Worm (Caenorhabditis elegans) whole organism, L2 larva: Measurements from ENCODE around the gene C06C6.8.

Source experiments
- C34F6.9 ChIP-seq: fragments of 150-350 bp; optimal IDR thresholded peaks from 2 replicates; lab custom pipeline; 2014; ENCODE audit warnings: missing biosample characterization, missing genetic modification characterization
- F13H6.1 ChIP-seq: sonication (generic microtip); optimal IDR thresholded peaks from 2 replicates; lab custom pipeline; 2016; ENCODE audit warnings: missing genetic modification characterization, missing compliant biosample characterization
- Y55F3AM.14 ChIP-seq: fragments of 200-800 bp; sonication (Bioruptor generic); optimal IDR thresholded peaks from 2 replicates; lab custom pipeline; 2018; ENCODE audit warnings: mild to moderate bottlenecking, missing genetic modification characterization, missing compliant biosample characterization
- ZK546.5 ChIP-seq: sonication (generic microtip); optimal IDR thresholded peaks from 2 replicates; lab custom pipeline; 2017; ENCODE audit warnings: missing biosample characterization, missing genetic modification characterization
- alr-1 ChIP-seq: fragments of 150-350 bp; optimal IDR thresholded peaks from 2 replicates; lab custom pipeline; 2014; ENCODE audit warnings: missing biosample characterization, missing genetic modification characterization
- aly-2 ChIP-seq: fragments of 150-350 bp; optimal IDR thresholded peaks from 2 replicates; lab custom pipeline; 2014; ENCODE audit warnings: missing biosample characterization, missing genetic modification characterization
- ama-1 ChIP-seq: fragments of 150-350 bp; optimal IDR thresholded peaks from 2 replicates; lab custom pipeline; 2018; ENCODE audit warnings: inconsistent platforms
- blmp-1 ChIP-seq: sonication (generic microtip); optimal IDR thresholded peaks from 2 replicates; lab custom pipeline; 2017; ENCODE audit warnings: missing genetic modification characterization, mild to moderate bottlenecking, missing compliant biosample characterization, antibody characterized with exemption, moderate library complexity; ENCODE audit not compliant: insufficient read depth
- ceh-82 ChIP-seq: fragments of 150-350 bp; optimal IDR thresholded peaks from 2 replicates; lab custom pipeline; 2014; ENCODE audit warnings: missing biosample characterization, missing genetic modification characterization
- dmd-4 ChIP-seq: sonication (generic microtip); optimal IDR thresholded peaks from 2 replicates; lab custom pipeline; 2017; ENCODE audit warnings: missing biosample characterization, missing genetic modification characterization
- egl-27 ChIP-seq: sonication (generic microtip); optimal IDR thresholded peaks from 3 replicates; lab custom pipeline; 2017; ENCODE audit warnings: missing biosample characterization, missing genetic modification reagents, missing genetic modification characterization
- elt-1 ChIP-seq: fragments of 150-350 bp; optimal IDR thresholded peaks from 2 replicates; lab custom pipeline; 2014; ENCODE audit warnings: missing biosample characterization, missing genetic modification characterization
- elt-3 ChIP-seq: sonication (generic microtip); optimal IDR thresholded peaks from 2 replicates; lab custom pipeline; 2017; ENCODE audit warnings: missing biosample characterization, missing genetic modification characterization
- fos-1 ChIP-seq: fragments of 150-350 bp; optimal IDR thresholded peaks from 2 replicates; lab custom pipeline; 2014; ENCODE audit warnings: missing biosample characterization, missing genetic modification characterization
- gmeb-1 ChIP-seq: fragments of 150-350 bp; optimal IDR thresholded peaks from 2 replicates; lab custom pipeline; 2014; ENCODE audit warnings: missing biosample characterization, missing genetic modification characterization
- lin-13 ChIP-seq: fragments of 150-350 bp; optimal IDR thresholded peaks from 2 replicates; lab custom pipeline; 2014; ENCODE audit warnings: missing biosample characterization, missing genetic modification reagents, missing genetic modification characterization
- lin-39 ChIP-seq: fragments of 150-350 bp; optimal IDR thresholded peaks from 2 replicates; lab custom pipeline; 2014; ENCODE audit warnings: missing biosample characterization, missing genetic modification reagents, missing genetic modification characterization
- lsy-2 ChIP-seq, 2 experiments: fragments of 150-350 bp in 1 of 2; sonication (generic microtip) in 1 of 2; optimal IDR thresholded peaks; 2 replicates each; lab custom pipeline; 2014 to 2017; ENCODE audit warnings: missing biosample characterization in 2 of 2, missing genetic modification characterization in 2 of 2
- mab-5 ChIP-seq: fragments of 150-350 bp; optimal IDR thresholded peaks from 2 replicates; lab custom pipeline; 2014; ENCODE audit warnings: missing biosample characterization, missing genetic modification characterization
- nhr-10 ChIP-seq: sonication (generic microtip); optimal IDR thresholded peaks from 2 replicates; lab custom pipeline; 2017; ENCODE audit warnings: missing biosample characterization, missing genetic modification characterization
- nhr-11 ChIP-seq: fragments of 150-350 bp; optimal IDR thresholded peaks from 2 replicates; lab custom pipeline; 2014; ENCODE audit warnings: missing biosample characterization, missing genetic modification characterization
- nhr-129 ChIP-seq: fragments of 150-350 bp; optimal IDR thresholded peaks from 2 replicates; lab custom pipeline; 2014; ENCODE audit warnings: missing biosample characterization, missing genetic modification characterization
- nhr-21 ChIP-seq: fragments of 150-350 bp; optimal IDR thresholded peaks from 2 replicates; lab custom pipeline; 2014; ENCODE audit warnings: missing biosample characterization, missing genetic modification characterization
- nhr-23 ChIP-seq: fragments of 150-350 bp; optimal IDR thresholded peaks from 2 replicates; lab custom pipeline; 2014; ENCODE audit warnings: missing biosample characterization, missing genetic modification reagents, missing genetic modification characterization
- nhr-237 ChIP-seq: fragments of 150-350 bp; optimal IDR thresholded peaks from 2 replicates; lab custom pipeline; 2014; ENCODE audit warnings: missing biosample characterization, missing genetic modification characterization
- nhr-25 ChIP-seq: fragments of 150-350 bp; sonication (generic microtip); optimal IDR thresholded peaks from 3 replicates; lab custom pipeline; 2014; ENCODE audit warnings: missing biosample characterization, missing genetic modification characterization
- nhr-6 ChIP-seq: fragments of 150-350 bp; optimal IDR thresholded peaks from 2 replicates; lab custom pipeline; 2014; ENCODE audit warnings: missing biosample characterization, missing genetic modification characterization
- nhr-77 ChIP-seq: fragments of 150-350 bp; optimal IDR thresholded peaks from 2 replicates; lab custom pipeline; 2014; ENCODE audit warnings: missing biosample characterization, missing genetic modification characterization
- peb-1 ChIP-seq: fragments of 150-350 bp; optimal IDR thresholded peaks from 2 replicates; lab custom pipeline; 2014; ENCODE audit warnings: missing biosample characterization, missing genetic modification characterization
- sem-4 ChIP-seq: fragments of 150-350 bp; optimal IDR thresholded peaks from 2 replicates; lab custom pipeline; 2014; ENCODE audit warnings: missing biosample characterization, missing genetic modification reagents, missing genetic modification characterization
- skn-1 ChIP-seq: sonication (generic microtip); optimal IDR thresholded peaks from 2 replicates; lab custom pipeline; 2017; ENCODE audit warnings: missing biosample characterization, missing genetic modification characterization
- sma-3 ChIP-seq: sonication (generic microtip); optimal IDR thresholded peaks from 2 replicates; lab custom pipeline; 2016; ENCODE audit warnings: missing genetic modification reagents, missing genetic modification characterization, missing compliant biosample characterization
- sma-9 ChIP-seq, 2 experiments: fragments of 150-350 bp in 1 of 2; sonication (generic microtip) in 1 of 2; optimal IDR thresholded peaks; 2 replicates each; lab custom pipeline; 2014 to 2016; ENCODE audit warnings: missing genetic modification characterization in 2 of 2, mild to moderate bottlenecking in 1 of 2, missing biosample characterization in 1 of 2, missing compliant biosample characterization in 1 of 2, missing genetic modification reagents in 1 of 2, moderate library complexity in 1 of 2
- unc-39 ChIP-seq: fragments of 150-350 bp; optimal IDR thresholded peaks from 2 replicates; lab custom pipeline; 2014; ENCODE audit warnings: missing biosample characterization, missing genetic modification characterization
- unc-55 ChIP-seq: fragments of 150-350 bp; sonication (generic microtip); optimal IDR thresholded peaks from 3 replicates; lab custom pipeline; 2014; ENCODE audit warnings: missing biosample characterization, missing genetic modification reagents, missing genetic modification characterization
- unc-62 ChIP-seq: fragments of 150-350 bp; optimal IDR thresholded peaks from 2 replicates; lab custom pipeline; 2014; ENCODE audit warnings: missing biosample characterization, missing genetic modification reagents, missing genetic modification characterization
- zag-1 ChIP-seq: fragments of 150-350 bp; optimal IDR thresholded peaks from 2 replicates; lab custom pipeline; 2014; ENCODE audit warnings: missing biosample characterization, missing genetic modification characterization
- ztf-1 ChIP-seq: fragments of 200-800 bp; sonication (Bioruptor generic); conservative IDR thresholded peaks from 2 replicates; pipeline ENCODE4 v1.3.6; 2022; ENCODE audit warnings: missing genetic modification characterization, missing compliant biosample characterization
- ztf-11 ChIP-seq: sonication (generic microtip); optimal IDR thresholded peaks from 2 replicates; lab custom pipeline; 2017; ENCODE audit warnings: missing biosample characterization, missing genetic modification characterization
- ztf-4 ChIP-seq: fragments of 150-350 bp; optimal IDR thresholded peaks from 2 replicates; lab custom pipeline; 2014; ENCODE audit warnings: missing biosample characterization, missing genetic modification characterization

Gene C06C6.8

ce11 chrV:16024917-16025316, 28.0 kb downstream of the C06C6.8 start:
- TF ChIP-seq egl-27 (tag; lab: Kevin White, UChicago): no peak
- no peak for TF ChIP-seq elt-1 (tag; lab: Kevin White, UChicago)
- no peak for TF ChIP-seq nhr-129 (tag; lab: Kevin White, UChicago)
- TF ChIP-seq ztf-1 (GFP tag; lab: Robert Waterston, UW): no peak
- no peak for TF ChIP-seq peb-1
- no peak for TF ChIP-seq F13H6.1 (tag; lab: Kevin White, UChicago)
- TF ChIP-seq blmp-1 (tag; lab: Kevin White, UChicago): no peak
- no peak for TF ChIP-seq elt-3 (tag; lab: Kevin White, UChicago)
- no peak for TF ChIP-seq lin-39 (tag; lab: Kevin White, UChicago)
- no peak for TF ChIP-seq nhr-77 (tag; lab: Kevin White, UChicago)
- no peak for TF ChIP-seq lsy-2 (tag; optimal IDR thresholded peaks at IDR 0.05; lab: Kevin White, UChicago)
- no peak for TF ChIP-seq dmd-4 (tag; lab: Kevin White, UChicago)
- no peak for TF ChIP-seq nhr-11
- no peak for TF ChIP-seq mab-5 (tag; lab: Kevin White, UChicago)
- TF ChIP-seq alr-1 (tag; lab: Kevin White, UChicago): no peak
- no peak for TF ChIP-seq Y55F3AM.14 (GFP tag; lab: Kevin White, UChicago)
- TF ChIP-seq fos-1 (tag; lab: Kevin White, UChicago): no peak
- no peak for TF ChIP-seq nhr-23

ce11 chrV:16029237-16029636, 32.3 kb downstream of the C06C6.8 start:
- no peak for TF ChIP-seq ztf-4 (tag; lab: Kevin White, UChicago)
- no peak for TF ChIP-seq nhr-129 (tag; lab: Kevin White, UChicago)
- TF ChIP-seq blmp-1 (tag; lab: Kevin White, UChicago): no peak

- TF ChIP-seq ZK546.5 (tag; lab: Kevin White, UChicago): no peak
- no peak for TF ChIP-seq peb-1
- no peak for TF ChIP-seq lin-13 (GFP tag; lab: Kevin White, UChicago)
- no peak for TF ChIP-seq ztf-4 (tag; lab: Kevin White, UChicago)
- TF ChIP-seq nhr-10 (tag; lab: Kevin White, UChicago): no peak
- no peak for TF ChIP-seq lin-39 (tag; lab: Kevin White, UChicago)
- no peak for TF ChIP-seq unc-55 (GFP tag; lab: Kevin White, UChicago)
- TF ChIP-seq ama-1 (lab: Kevin White, UChicago): no peak
- TF ChIP-seq ztf-11 (tag; lab: Kevin White, UChicago): no peak
- TF ChIP-seq, all 48 proteins: peak for 0
Observed at ce11 chrV:16031571-16031970, 34.6 kb downstream of the C06C6.8 start, which contains the start of gene T10C6.7. Gene T10C6.7 (minus strand): TSS chrV:16031713.

- no peak for TF ChIP-seq nhr-25 (tag; lab: Kevin White, UChicago)
- no peak for TF ChIP-seq lin-13 (GFP tag; lab: Kevin White, UChicago)
- no peak for TF ChIP-seq unc-62 (GFP tag; lab: Kevin White, UChicago)
- TF ChIP-seq blmp-1 (tag; lab: Kevin White, UChicago): no peak
- TF ChIP-seq ztf-4 (tag; lab: Kevin White, UChicago): no peak
- no peak for TF ChIP-seq egl-27 (tag; lab: Kevin White, UChicago)
- no peak for TF ChIP-seq ztf-1 (GFP tag; lab: Robert Waterston, UW)
- no peak for TF ChIP-seq sem-4 (tag; lab: Kevin White, UChicago)
- no peak for TF ChIP-seq nhr-129 (tag; lab: Kevin White, UChicago)
- no peak for TF ChIP-seq nhr-6 (tag; lab: Kevin White, UChicago)
- TF ChIP-seq unc-39 (tag; lab: Kevin White, UChicago): no peak
- no peak for TF ChIP-seq nhr-10 (tag; lab: Kevin White, UChicago)
- TF ChIP-seq zag-1 (tag; lab: Kevin White, UChicago): no peak
- TF ChIP-seq nhr-11: no peak
- TF ChIP-seq fos-1 (tag; lab: Kevin White, UChicago): no peak
- TF ChIP-seq mab-5 (tag; lab: Kevin White, UChicago): no peak
- TF ChIP-seq peb-1: no peak
- TF ChIP-seq lin-39 (tag; lab: Kevin White, UChicago): no peak
- no peak for TF ChIP-seq sma-3
- TF ChIP-seq nhr-23: no peak
Observed at ce11 chrV:16032761-16033160, 35.8 kb downstream of the C06C6.8 start, which contains the start of gene T10C6.16. Gene T10C6.16 (minus strand): TSS chrV:16033005.

ce11 chrV:16033491-16033890, 36.6 kb downstream of the C06C6.8 start:
- TF ChIP-seq nhr-237 (tag; lab: Kevin White, UChicago): no peak
- no peak for TF ChIP-seq lin-13 (GFP tag; lab: Kevin White, UChicago)
- no peak for TF ChIP-seq sem-4 (tag; lab: Kevin White, UChicago)
- no peak for TF ChIP-seq aly-2
- TF ChIP-seq ceh-82 (tag; lab: Kevin White, UChicago): no peak
- TF ChIP-seq C34F6.9: no peak
- TF ChIP-seq nhr-21: no peak
- TF ChIP-seq gmeb-1 (tag; lab: Kevin White, UChicago): no peak
- TF ChIP-seq fos-1 (tag; lab: Kevin White, UChicago): no peak
- TF ChIP-seq ztf-11 (tag; lab: Kevin White, UChicago): no peak
- no peak for TF ChIP-seq sma-3
- TF ChIP-seq skn-1 (tag; lab: Kevin White, UChicago): no peak
- TF ChIP-seq unc-62 (GFP tag; lab: Kevin White, UChicago): no peak
- TF ChIP-seq unc-39 (tag; lab: Kevin White, UChicago): no peak
- no peak for TF ChIP-seq sma-9 (GFP tag; optimal IDR thresholded peaks at IDR 0.05; lab: Kevin White, UChicago)
- no peak for TF ChIP-seq sma-9 (tag; optimal IDR thresholded peaks at IDR 0.05; lab: Kevin White, UChicago)
- TF ChIP-seq ZK546.5 (tag; lab: Kevin White, UChicago): no peak
- no peak for TF ChIP-seq lsy-2 (tag; optimal IDR thresholded peaks at IDR 0.05; lab: Kevin White, UChicago)
